Worm (Caenorhabditis elegans): Measurements from ENCODE around the gene lron-14.
A peak's percentile ranks its signal among the peaks of the same experiment; 100 is the strongest.
"Not testable (repeated sequence)": the region's sequence is repeated elsewhere in the genome, so short reads cannot be mapped to it uniquely, and the experiment has no call there.

Gene lron-14

DNA sequence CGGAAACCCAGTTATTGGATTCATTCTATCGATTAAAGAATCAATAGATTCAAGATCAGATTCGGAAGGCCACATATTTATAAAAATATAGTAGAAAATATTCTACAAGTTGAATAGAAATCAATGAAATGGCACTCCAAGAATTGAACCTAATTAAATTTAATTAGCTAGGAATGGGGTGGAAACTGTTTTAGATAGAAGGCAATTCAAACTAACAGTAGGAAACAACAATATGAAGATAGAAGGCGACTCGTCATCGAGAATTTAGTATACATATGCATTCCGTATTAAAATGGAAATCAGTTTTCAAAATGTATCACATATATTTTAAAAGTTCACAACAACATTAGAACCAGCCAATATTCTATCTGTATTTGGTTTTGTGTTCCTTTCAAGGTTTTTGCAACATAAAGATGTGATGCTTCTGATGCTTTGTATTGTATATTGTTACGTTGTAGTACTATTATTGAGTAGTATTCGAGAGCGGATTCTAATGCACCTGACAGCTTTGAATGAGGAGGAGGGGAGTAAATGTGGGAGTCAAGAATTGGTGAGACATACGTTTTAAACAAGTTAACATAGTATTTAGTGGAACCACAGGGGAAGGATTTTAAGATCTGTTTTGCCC lies 29.5 kb upstream of the lron-14 start, which contains the start of the genes F27C8.3 and F27C8.2:
TSS of gene F27C8.3 (minus strand) at position 101 of the 628 bp plus-strand sequence.
TSS of gene F27C8.2 (plus strand) at position 578 of the 628 bp plus-strand sequence.
- not testable (repeated sequence) for TF ChIP-seq pqm-1 (tag; optimal IDR thresholded peaks at IDR 0.05); ceh-18 (tag; optimal IDR thresholded peaks at IDR 0.05); T23F11.4 (GFP tag; optimal IDR thresholded peaks at IDR 0.05)

DNA sequence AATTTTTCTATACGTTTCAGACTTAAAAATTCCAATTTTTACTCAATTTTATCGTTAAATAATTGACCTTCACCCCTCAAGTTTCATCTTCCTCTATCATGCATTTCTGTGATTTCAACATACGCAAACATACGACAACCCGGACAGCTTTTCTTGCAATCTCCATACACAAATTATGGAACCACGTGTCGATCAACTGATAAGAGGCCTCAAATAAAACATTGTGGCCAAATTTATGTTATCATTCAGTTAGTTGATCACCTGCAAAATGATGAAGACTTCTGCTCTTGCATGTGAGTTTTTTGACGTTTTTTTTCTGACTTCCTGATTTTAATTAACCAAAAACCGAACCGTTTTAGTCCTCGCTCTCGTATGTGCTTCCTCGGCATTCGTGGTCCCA lies 27.1 kb upstream of the lron-14 start, which contains the start of gene spp-18:
TSS of gene spp-18 (plus strand) at position 257 of the 400 bp plus-strand sequence.
- TF ChIP-seq elt-2 (tag; optimal IDR thresholded peaks at IDR 0.05) (peak; percentile 27), zip-5 (tag; optimal IDR thresholded peaks at IDR 0.05) (no peak), ceh-22 (tag; optimal IDR thresholded peaks at IDR 0.05) (no peak)

DNA sequence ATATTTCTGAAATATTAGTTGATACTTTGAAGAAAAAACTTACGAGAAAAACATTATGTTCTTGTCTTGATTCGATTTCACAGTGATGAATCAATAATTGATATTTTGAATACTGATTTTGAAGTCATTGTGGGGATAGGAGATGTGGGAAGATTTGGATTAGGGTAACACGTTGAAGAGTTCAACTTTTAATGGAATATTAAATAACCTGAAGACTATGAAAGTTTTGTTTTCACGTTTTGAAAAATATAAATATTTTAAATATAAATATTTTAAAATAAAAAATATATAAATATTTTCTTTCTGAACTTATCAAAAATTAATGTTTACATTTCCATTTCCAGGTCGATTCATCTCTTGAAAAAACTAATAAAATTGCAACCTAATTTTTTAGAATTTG lies 26.0 kb upstream of the lron-14 start, which contains the start of gene pei-1:
TSS of gene pei-1 (minus strand) at position 101 of the 400 bp plus-strand sequence.
- no peak for TF ChIP-seq ceh-24 (tag; optimal IDR thresholded peaks at IDR 0.05)
- no peak for TF ChIP-seq ceh-18 (tag; optimal IDR thresholded peaks at IDR 0.05)
- no peak for TF ChIP-seq nfya-1 (tag; optimal IDR thresholded peaks at IDR 0.05)
- no peak for TF ChIP-seq unc-55 (GFP tag; optimal IDR thresholded peaks at IDR 0.05)
- no peak for TF ChIP-seq lin-11 (tag; optimal IDR thresholded peaks at IDR 0.05)
- no peak for TF ChIP-seq pat-9 (tag; optimal IDR thresholded peaks at IDR 0.05)
- no peak for TF ChIP-seq pag-3 (tag; optimal IDR thresholded peaks at IDR 0.05; ENCODE audit: borderline replicate concordance)
- TF ChIP-seq dmd-4 (tag; optimal IDR thresholded peaks at IDR 0.05; ENCODE audit: borderline replicate concordance): no peak
- no peak for TF ChIP-seq madf-2 (tag; optimal IDR thresholded peaks at IDR 0.05)
- TF ChIP-seq C08G9.2 (tag; optimal IDR thresholded peaks at IDR 0.05): no peak
- TF ChIP-seq ceh-48 (tag; optimal IDR thresholded peaks at IDR 0.05): no peak
- no peak for TF ChIP-seq hlh-30 (tag; optimal IDR thresholded peaks at IDR 0.05; ENCODE audit: insufficient read depth)
- no peak for TF ChIP-seq hlh-13 (GFP tag; optimal IDR thresholded peaks at IDR 0.05)
- TF ChIP-seq T23F11.4 (GFP tag; optimal IDR thresholded peaks at IDR 0.05): no peak
- TF ChIP-seq ets-4 (tag; optimal IDR thresholded peaks at IDR 0.05): no peak
- no peak for TF ChIP-seq ceh-19 (GFP tag; optimal IDR thresholded peaks at IDR 0.05)
- TF ChIP-seq ceh-2 (tag; optimal IDR thresholded peaks at IDR 0.05): no peak
- TF ChIP-seq lim-6 (tag; optimal IDR thresholded peaks at IDR 0.05): no peak
- TF ChIP-seq nhr-11 (tag; optimal IDR thresholded peaks at IDR 0.05): no peak

DNA sequence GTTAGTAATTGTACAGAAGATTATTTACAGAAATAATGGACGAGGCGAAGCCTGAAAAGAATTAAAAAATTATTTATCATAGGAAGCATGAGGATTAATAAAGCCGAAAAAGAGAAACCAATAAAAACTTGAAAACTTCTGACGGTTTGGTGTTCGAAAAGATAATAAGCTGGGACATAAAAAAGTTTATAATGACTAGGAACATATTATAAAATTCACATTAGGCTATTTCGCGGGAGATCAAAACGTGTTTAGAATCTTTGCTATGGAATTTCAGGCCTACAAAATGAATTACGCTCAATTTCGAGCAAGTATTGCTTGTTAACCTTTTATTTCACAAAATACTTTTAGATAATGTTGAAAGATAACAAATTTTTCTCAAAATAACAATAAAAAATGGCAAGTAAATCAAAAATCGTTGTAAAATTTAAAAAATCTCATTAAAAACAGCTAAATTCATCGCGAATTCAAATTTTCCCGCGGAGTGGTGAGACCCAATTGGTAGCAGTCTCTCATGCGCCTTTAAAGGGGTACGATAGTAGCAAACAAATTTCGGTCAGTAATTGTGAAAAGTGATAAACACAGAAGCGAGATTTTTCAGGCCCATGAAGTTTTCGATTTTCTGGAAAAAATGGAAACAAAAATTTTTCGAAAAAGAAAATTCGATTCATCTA lies 22.5 kb upstream of the lron-14 start, which contains the start of gene trcs-1:
TSS of gene trcs-1 (minus strand) at position 51 of the 674 bp plus-strand sequence.
- TF ChIP-seq tbx-2 (tag; optimal IDR thresholded peaks at IDR 0.05) (no peak), tbx-7 (tag; optimal IDR thresholded peaks at IDR 0.05) (no peak), elt-2 (tag; optimal IDR thresholded peaks at IDR 0.05) (no peak), unc-42 (tag; optimal IDR thresholded peaks at IDR 0.05) (no peak), odd-2 (tag; optimal IDR thresholded peaks at IDR 0.05) (no peak), ceh-18 (tag; optimal IDR thresholded peaks at IDR 0.05) (no peak)

DNA sequence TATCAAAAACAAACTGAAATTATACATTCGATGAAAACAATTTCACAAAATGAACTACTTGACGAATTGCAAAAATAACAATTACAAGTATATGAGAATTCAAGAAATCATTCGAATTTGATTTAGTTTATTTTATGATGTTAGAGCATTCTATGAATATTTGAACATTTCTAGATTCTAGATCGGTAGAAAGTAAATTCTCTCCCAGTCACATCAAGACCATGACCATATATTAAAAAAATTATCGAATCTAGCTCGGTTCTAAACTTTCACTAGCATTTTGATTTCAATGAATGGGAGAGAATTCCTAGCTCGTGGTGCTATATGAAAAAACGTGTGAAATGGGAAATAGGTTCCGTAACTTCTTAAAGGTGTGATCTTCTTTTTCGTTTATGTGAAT lies 17.9 kb upstream of the lron-14 start:
- TF ChIP-seq unc-86 (tag; optimal IDR thresholded peaks at IDR 0.05): no peak
- TF ChIP-seq ceh-6 (GFP tag; optimal IDR thresholded peaks at IDR 0.05): no peak

DNA sequence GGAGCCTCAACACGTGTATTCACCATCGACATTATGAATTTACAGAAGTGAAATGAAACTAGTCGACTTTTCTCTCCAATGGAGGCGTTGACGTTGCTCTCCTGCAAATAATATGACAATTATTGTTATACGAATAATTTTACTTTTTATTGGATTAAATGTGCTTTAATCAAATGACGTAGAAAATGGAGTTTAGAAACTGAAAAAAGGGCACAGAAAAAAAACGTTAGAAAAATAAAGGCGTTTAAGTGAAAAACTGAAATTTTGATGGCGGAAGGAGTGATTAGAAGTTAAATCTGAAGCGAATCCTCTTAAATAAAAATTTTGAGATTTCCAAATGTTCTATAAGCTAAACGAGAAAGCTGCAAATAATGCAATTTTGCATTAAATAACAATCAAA lies 13.6 kb upstream of the lron-14 start, which contains the start of gene npr-2:
TSS of gene npr-2 (minus strand) at position 101 of the 400 bp plus-strand sequence.
- TF ChIP-seq ceh-18 (tag; optimal IDR thresholded peaks at IDR 0.05): no peak
- no peak for TF ChIP-seq tbx-2 (tag; optimal IDR thresholded peaks at IDR 0.05)
- TF ChIP-seq ztf-16 (tag; optimal IDR thresholded peaks at IDR 0.05): no peak
- no peak for TF ChIP-seq syd-9 (tag; optimal IDR thresholded peaks at IDR 0.05)
- TF ChIP-seq unc-42 (tag; optimal IDR thresholded peaks at IDR 0.05): no peak
- no peak for TF ChIP-seq fax-1 (tag; optimal IDR thresholded peaks at IDR 0.05)
